Fruit fly (Drosophila melanogaster) whole organism, embryonic: ENCODE measurements around the gene Rab3-GEF.

Experiments used
- Awh ChIP-seq: fragments of 200-800 bp; sonication (Bioruptor generic); IDR thresholded peaks from 2 replicates; pipeline ENCODE4, ENCODE4 v1.3.6; 2022; ENCODE audit warnings: missing biosample characterization, missing genetic modification characterization
- B-H1 ChIP-seq: fragments of 200-800 bp; sonication (Bioruptor generic); IDR thresholded peaks from 3 replicates; pipeline ENCODE4 v1.3.6; 2022; ENCODE audit warnings: missing biosample characterization, missing genetic modification characterization
- C15 ChIP-seq: fragments of 200-800 bp; sonication (Bioruptor generic); IDR thresholded peaks from 3 replicates; pipeline ENCODE4 v1.3.6; 2022; ENCODE audit warnings: missing biosample characterization, missing genetic modification characterization
- CG10321 ChIP-seq: fragments of 200-800 bp; sonication (Bioruptor generic); IDR thresholded peaks from 2 replicates; pipeline ENCODE4 v1.3.6; 2022; ENCODE audit warnings: missing biosample characterization, missing genetic modification characterization
- CG10543 ChIP-seq: fragments of 200-800 bp; sonication (Bioruptor generic); optimal IDR thresholded peaks from 3 replicates; lab custom pipeline; 2017; ENCODE audit warnings: missing biosample characterization, mild to moderate bottlenecking, missing genetic modification characterization, moderate library complexity
- CG11723 ChIP-seq: fragments of 200-800 bp; sonication (Bioruptor generic); optimal IDR thresholded peaks from 2 replicates; lab custom pipeline; 2017; ENCODE audit warnings: missing biosample characterization, mild to moderate bottlenecking, missing genetic modification characterization
- CG12155 ChIP-seq: fragments of 200-800 bp; sonication (Bioruptor generic); optimal IDR thresholded peaks from 3 replicates; lab custom pipeline; 2016; ENCODE audit warnings: missing biosample characterization, missing genetic modification characterization
- CG12219 ChIP-seq: fragments of 200-800 bp; sonication (Bioruptor generic); optimal IDR thresholded peaks from 3 replicates; lab custom pipeline; 2018; ENCODE audit warnings: missing biosample characterization, mild to moderate bottlenecking, missing genetic modification characterization
- CG12769 ChIP-seq: fragments of 200-800 bp; sonication (Bioruptor generic); optimal IDR thresholded peaks from 2 replicates; lab custom pipeline; 2019; ENCODE audit warnings: missing biosample characterization, mild to moderate bottlenecking, missing genetic modification characterization, moderate library complexity
- CG15601 ChIP-seq: fragments of 200-800 bp; sonication (Bioruptor generic); optimal IDR thresholded peaks from 3 replicates; lab custom pipeline; 2019; ENCODE audit warnings: missing biosample characterization, mild to moderate bottlenecking, missing genetic modification characterization, moderate library complexity
- CG15696 ChIP-seq: fragments of 200-800 bp; sonication (Bioruptor generic); optimal IDR thresholded peaks from 2 replicates; lab custom pipeline; 2019; ENCODE audit warnings: missing biosample characterization, mild to moderate bottlenecking, missing genetic modification characterization, moderate library complexity
- CG1602 ChIP-seq: fragments of 200-800 bp; sonication (Bioruptor generic); optimal IDR thresholded peaks from 3 replicates; lab custom pipeline; 2016; ENCODE audit warnings: missing biosample characterization, missing genetic modification characterization
- CG17361 ChIP-seq: fragments of 200-800 bp; sonication (Bioruptor generic); IDR thresholded peaks from 3 replicates; pipeline ENCODE4 v1.3.6; 2022; ENCODE audit warnings: missing biosample characterization, missing genetic modification characterization
- CG17829 ChIP-seq: fragments of 200-800 bp; optimal IDR thresholded peaks from 2 replicates; lab custom pipeline; 2019; ENCODE audit warnings: missing biosample characterization, mild to moderate bottlenecking, missing genetic modification characterization, moderate library complexity
- CG17912 ChIP-seq: fragments of 200-800 bp; sonication (Bioruptor generic); optimal IDR thresholded peaks from 2 replicates; lab custom pipeline; 2018; ENCODE audit warnings: missing biosample characterization, mild to moderate bottlenecking, missing genetic modification characterization
- CG18262 ChIP-seq: fragments of 200-800 bp; optimal IDR thresholded peaks from 3 replicates; lab custom pipeline; 2019; ENCODE audit warnings: missing biosample characterization, mild to moderate bottlenecking, missing genetic modification characterization, moderate library complexity
- CG32767 ChIP-seq: fragments of 200-800 bp; sonication (Bioruptor generic); IDR thresholded peaks from 2 replicates; pipeline ENCODE4 v1.3.6; 2022; ENCODE audit warnings: missing biosample characterization, missing genetic modification characterization
- CG7372 ChIP-seq: fragments of 200-800 bp; sonication (Bioruptor generic); IDR thresholded peaks from 2 replicates; pipeline ENCODE4 v1.3.6; 2022; ENCODE audit warnings: missing biosample characterization, missing genetic modification characterization
- CG7839 ChIP-seq: fragments of 200-800 bp; sonication (Bioruptor generic); optimal IDR thresholded peaks from 3 replicates; lab custom pipeline; 2018; ENCODE audit warnings: missing biosample characterization, mild to moderate bottlenecking, missing genetic modification characterization, moderate library complexity
- CG8290 ChIP-seq, 3 experiments: fragments of 200-800 bp; sonication (Bioruptor generic); optimal IDR thresholded peaks; 2 replicates each; lab custom pipeline; 2016 to 2019; ENCODE audit warnings: missing biosample characterization in 3 of 3, missing genetic modification characterization in 3 of 3, mild to moderate bottlenecking in 2 of 3, moderate library complexity in 1 of 3
- CG9817 ChIP-seq: fragments of 200-800 bp; sonication (Bioruptor generic); optimal IDR thresholded peaks from 2 replicates; lab custom pipeline; 2018; ENCODE audit warnings: missing biosample characterization, mild to moderate bottlenecking, missing genetic modification characterization, moderate library complexity
- D19A ChIP-seq: fragments of 200-800 bp; optimal IDR thresholded peaks from 3 replicates; lab custom pipeline; 2019; ENCODE audit warnings: missing biosample characterization, mild to moderate bottlenecking, missing genetic modification characterization, moderate library complexity
- Dek ChIP-seq: fragments of 200-800 bp; sonication (Bioruptor generic); optimal IDR thresholded peaks from 3 replicates; lab custom pipeline; 2019; ENCODE audit warnings: missing biosample characterization, mild to moderate bottlenecking, missing genetic modification characterization, moderate library complexity
- Hmr ChIP-seq: fragments of 200-800 bp; sonication (Bioruptor generic); optimal IDR thresholded peaks from 3 replicates; lab custom pipeline; 2017; ENCODE audit warnings: mild to moderate bottlenecking, missing biosample characterization, missing genetic modification reagents, missing genetic modification characterization
- Hsf ChIP-seq: fragments of 200-800 bp; sonication (Bioruptor generic); optimal IDR thresholded peaks from 3 replicates; lab custom pipeline; 2016; ENCODE audit warnings: missing biosample characterization, missing genetic modification characterization
- Lhr ChIP-seq: fragments of 200-800 bp; sonication (Bioruptor generic); optimal IDR thresholded peaks from 3 replicates; lab custom pipeline; 2017; ENCODE audit warnings: mild to moderate bottlenecking, missing biosample characterization, missing genetic modification reagents, missing genetic modification characterization
- NFAT ChIP-seq: fragments of 200-800 bp; sonication (Bioruptor generic); IDR thresholded peaks from 2 replicates; pipeline ENCODE4 v1.3.6; 2022; ENCODE audit warnings: missing biosample characterization, missing genetic modification characterization
- Nf-YC ChIP-seq: fragments of 200-800 bp; optimal IDR thresholded peaks from 3 replicates; lab custom pipeline; 2019; ENCODE audit warnings: missing biosample characterization, mild to moderate bottlenecking, missing genetic modification characterization, moderate library complexity
- PHDP ChIP-seq: fragments of 200-800 bp; sonication (Bioruptor generic); optimal IDR thresholded peaks from 3 replicates; lab custom pipeline; 2018; ENCODE audit warnings: missing biosample characterization, mild to moderate bottlenecking, missing genetic modification characterization, moderate library complexity
- amos ChIP-seq: fragments of 200-800 bp; sonication (Bioruptor generic); IDR thresholded peaks from 2 replicates; pipeline ENCODE4 v1.3.6; 2022; ENCODE audit warnings: missing biosample characterization, missing genetic modification characterization; ENCODE audit not compliant: partially characterized antibody
- ato ChIP-seq: fragments of 200-800 bp; sonication (Bioruptor generic); IDR thresholded peaks from 2 replicates; pipeline ENCODE4 v1.3.6; 2022; ENCODE audit warnings: missing biosample characterization, missing genetic modification characterization; ENCODE audit not compliant: partially characterized antibody
- disco-r ChIP-seq: fragments of 200-800 bp; sonication (Bioruptor generic); optimal IDR thresholded peaks from 2 replicates; lab custom pipeline; 2016; ENCODE audit warnings: missing biosample characterization, missing genetic modification characterization
- dmrt99B ChIP-seq: fragments of 200-800 bp; sonication (Bioruptor generic); optimal IDR thresholded peaks from 2 replicates; lab custom pipeline; 2018; ENCODE audit warnings: missing biosample characterization, mild to moderate bottlenecking, missing genetic modification characterization, moderate library complexity
- en ChIP-seq: fragments of 200-800 bp; sonication (Bioruptor generic); optimal IDR thresholded peaks from 2 replicates; lab custom pipeline; 2016; ENCODE audit warnings: missing biosample characterization, missing genetic modification characterization
- fd102C ChIP-seq: fragments of 200-800 bp; sonication (Bioruptor generic); optimal IDR thresholded peaks from 2 replicates; lab custom pipeline; 2018; ENCODE audit warnings: missing biosample characterization, mild to moderate bottlenecking, missing genetic modification characterization, moderate library complexity
- fd96Cb ChIP-seq: fragments of 200-800 bp; sonication (Bioruptor generic); optimal IDR thresholded peaks from 2 replicates; lab custom pipeline; 2018; ENCODE audit warnings: missing biosample characterization, mild to moderate bottlenecking, missing genetic modification characterization, moderate library complexity
- gce ChIP-seq: fragments of 200-800 bp; sonication (Bioruptor generic); IDR thresholded peaks from 3 replicates; pipeline ENCODE4 v1.3.6; 2022; ENCODE audit warnings: missing biosample characterization, missing genetic modification characterization
- grn ChIP-seq: fragments of 200-800 bp; sonication (Bioruptor generic); optimal IDR thresholded peaks from 3 replicates; lab custom pipeline; 2017; ENCODE audit warnings: missing biosample characterization, missing genetic modification characterization
- gt ChIP-seq: fragments of 200-800 bp; sonication (Bioruptor generic); IDR thresholded peaks from 2 replicates; pipeline ENCODE4 v1.3.6; 2022; ENCODE audit warnings: missing biosample characterization, missing genetic modification characterization
- lab ChIP-seq: fragments of 200-800 bp; sonication (Bioruptor generic); optimal IDR thresholded peaks from 3 replicates; lab custom pipeline; 2017; ENCODE audit warnings: missing biosample characterization, missing genetic modification characterization, mild to moderate bottlenecking, moderate library complexity, missing genetic modification reagents
- nau ChIP-seq: fragments of 200-800 bp; sonication (Bioruptor generic); optimal IDR thresholded peaks from 3 replicates; lab custom pipeline; 2017; ENCODE audit warnings: missing biosample characterization, mild to moderate bottlenecking, missing genetic modification characterization, missing genetic modification reagents
- phol ChIP-seq: fragments of 200-800 bp; sonication (Bioruptor generic); optimal IDR thresholded peaks from 3 replicates; lab custom pipeline; 2018; ENCODE audit warnings: missing biosample characterization, mild to moderate bottlenecking, missing genetic modification characterization, moderate library complexity
- rib ChIP-seq: fragments of 200-800 bp; sonication (Bioruptor generic); IDR thresholded peaks from 2 replicates; pipeline ENCODE4 v1.3.6; 2022; ENCODE audit warnings: missing biosample characterization, missing genetic modification characterization
- shn ChIP-seq: fragments of 200-800 bp; sonication (Bioruptor generic); optimal IDR thresholded peaks from 3 replicates; lab custom pipeline; 2016; ENCODE audit warnings: missing biosample characterization, missing genetic modification characterization
- stwl ChIP-seq: fragments of 200-800 bp; sonication (Bioruptor generic); optimal IDR thresholded peaks from 3 replicates; lab custom pipeline; 2018; ENCODE audit warnings: missing biosample characterization, mild to moderate bottlenecking, missing genetic modification characterization, moderate library complexity
- tgo ChIP-seq: fragments of 200-800 bp; sonication (Bioruptor generic); IDR thresholded peaks from 3 replicates; pipeline ENCODE4 v1.3.6; 2022; ENCODE audit warnings: missing biosample characterization, missing genetic modification characterization
- tio ChIP-seq: fragments of 200-800 bp; sonication (Bioruptor generic); optimal IDR thresholded peaks from 2 replicates; lab custom pipeline; 2017; ENCODE audit warnings: missing biosample characterization, missing genetic modification characterization, inconsistent platforms
- tx ChIP-seq: fragments of 200-800 bp; sonication (Bioruptor generic); optimal IDR thresholded peaks from 2 replicates; lab custom pipeline; 2016; ENCODE audit warnings: missing biosample characterization, missing genetic modification characterization
- vvl ChIP-seq: fragments of 200-800 bp; sonication (Bioruptor generic); IDR thresholded peaks from 2 replicates; pipeline ENCODE4 v1.3.6; 2022; ENCODE audit warnings: missing biosample characterization, missing genetic modification characterization

Rab3-GEF gene

DNA sequence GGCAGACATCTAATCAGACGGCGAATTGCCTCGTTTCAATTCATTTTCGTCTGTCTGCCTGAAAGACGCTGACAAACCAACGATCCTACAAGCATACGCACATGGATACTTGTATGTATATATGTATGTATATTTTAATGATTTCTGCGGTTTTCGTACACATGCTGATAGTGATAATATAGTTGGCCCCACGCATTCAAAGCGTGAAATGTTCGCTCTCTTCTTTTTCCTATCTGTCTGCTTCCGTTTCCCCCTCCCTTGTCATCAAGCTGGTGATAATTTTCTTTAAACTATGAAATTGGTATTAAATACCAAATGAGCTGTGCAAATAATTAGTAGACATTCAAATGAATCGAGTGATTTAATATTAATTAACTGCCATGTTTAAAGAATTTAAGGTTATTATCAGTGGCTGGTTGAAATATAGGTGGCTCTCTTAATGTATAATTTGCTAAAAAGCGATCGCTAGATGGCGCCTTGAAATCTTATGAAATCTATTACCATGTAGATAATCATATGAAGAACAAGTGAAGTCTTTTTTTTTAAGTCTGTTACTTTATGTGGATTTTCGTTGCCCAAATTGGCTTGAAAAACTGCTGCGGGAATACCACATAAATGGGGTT is 8.6 kb upstream of the Rab3-GEF start, which contains the start of gene CG33177:
Gene CG33177, plus strand, starts transcription at position 588 of the 623 bp plus-strand sequence.
- no peak for TF ChIP-seq CG32767 (GFP tag; lab: Robert Waterston, UW)
- TF ChIP-seq CG7839 = peak; percentile 44
- no peak for TF ChIP-seq shn (GFP tag; lab: Kevin White, UChicago)
- TF ChIP-seq CG12219 (GFP tag; lab: Kevin White, UChicago) = no peak
- TF ChIP-seq nau (GFP tag; lab: Kevin White, UChicago) = no peak
- TF ChIP-seq dmrt99B (tag; lab: Kevin White, UChicago) = no peak
- TF ChIP-seq CG17361 (GFP tag; lab: Robert Waterston, UW) = no peak
- 0 out of 2 replicates have a peak, but pooled peaks have one; percentile 24 for TF ChIP-seq NFAT
- TF ChIP-seq disco-r = no peak
- peak; percentile 35 for TF ChIP-seq Hmr (GFP tag; lab: Kevin White, UChicago)
- TF ChIP-seq Awh = no peak
- TF ChIP-seq Dek (tag; lab: Kevin White, UChicago) = peak; percentile 23
- peak; percentile 30 for TF ChIP-seq grn (GFP tag; lab: Kevin White, UChicago)
- no peak for TF ChIP-seq rib (GFP tag; lab: Robert Waterston, UW)
- TF ChIP-seq lab (GFP tag; lab: Kevin White, UChicago) = peak; percentile 44
- no peak for TF ChIP-seq gt (GFP tag; lab: Robert Waterston, UW)
- peak; percentile 10; the same call in 1 of the 2 replicates for TF ChIP-seq CG7372 (GFP tag; lab: Robert Waterston, UW)
- no peak for TF ChIP-seq CG10321 (GFP tag; lab: Robert Waterston, UW)
- no peak for TF ChIP-seq fd102C (GFP tag; lab: Kevin White, UChicago)
- TF ChIP-seq amos = 0 out of 2 replicates have a peak, but pooled peaks have one; percentile 10
- no peak for TF ChIP-seq CG12155 (GFP tag; lab: Kevin White, UChicago)
- TF ChIP-seq CG8290 (GFP tag; optimal IDR thresholded peaks at IDR 0.05; lab: Kevin White, UChicago) = peak; percentile 43
- TF ChIP-seq CG8290 (tag; optimal IDR thresholded peaks at IDR 0.05; lab: Kevin White, UChicago) = peak in 1 of 2 experiments; percentile 8
- TF ChIP-seq ato (GFP tag; lab: Robert Waterston, UW) = no peak
- no peak for TF ChIP-seq B-H1 (GFP tag; lab: Robert Waterston, UW)
- peak; percentile 26 for TF ChIP-seq CG10543 (GFP tag; lab: Kevin White, UChicago)
- peak; percentile 41 for TF ChIP-seq CG9817 (tag; lab: Kevin White, UChicago)
- TF ChIP-seq Lhr = peak; percentile 22
- TF ChIP-seq CG12769 (tag; lab: Kevin White, UChicago) = peak; percentile 9
- TF ChIP-seq tx (GFP tag; lab: Kevin White, UChicago) = no peak
- TF ChIP-seq gce (GFP tag; lab: Robert Waterston, UW) = no peak
- TF ChIP-seq CG18262 = peak; percentile 23
- no peak for TF ChIP-seq D19A (tag; lab: Kevin White, UChicago)
- no peak for TF ChIP-seq tio (GFP tag; lab: Kevin White, UChicago)
- TF ChIP-seq Hsf = peak; percentile 16
- no peak for TF ChIP-seq fd96Cb
- peak; percentile 35 for TF ChIP-seq PHDP (tag; lab: Kevin White, UChicago)
- peak; percentile 2 for TF ChIP-seq Nf-YC (tag; lab: Kevin White, UChicago)
- TF ChIP-seq CG17912 (GFP tag; lab: Kevin White, UChicago) = peak; percentile 56
- TF ChIP-seq CG15601 = no peak
- TF ChIP-seq vvl = peak; percentile 34; the same call in 1 of the 2 replicates
- no peak for TF ChIP-seq CG1602 (GFP tag; lab: Kevin White, UChicago)
- no peak for TF ChIP-seq tgo (GFP tag; lab: Robert Waterston, UW)
- TF ChIP-seq CG17829 (tag; lab: Kevin White, UChicago) = peak; percentile 35
- peak; percentile 55 for TF ChIP-seq phol (tag; lab: Kevin White, UChicago)
- peak; percentile 32 for TF ChIP-seq CG15696 (tag; lab: Kevin White, UChicago)
- no peak for TF ChIP-seq C15 (GFP tag; lab: Robert Waterston, UW)
- TF ChIP-seq stwl (tag; lab: Kevin White, UChicago) = peak; percentile 42
- TF ChIP-seq en = no peak
- TF ChIP-seq CG11723 (GFP tag; lab: Kevin White, UChicago) = no peak
